Worm (Caenorhabditis elegans) whole organism, L4 larva: ENCODE data around the gene Y53F4B.11.

Experiments used
- D1046.2 ChIP-seq: fragments of 200-800 bp; sonication (Bioruptor generic); IDR thresholded peaks from 2 replicates; pipeline ENCODE4 v1.3.6; 2022; ENCODE audit warnings: missing genetic modification characterization, missing compliant biosample characterization
- F10B5.3 ChIP-seq: sonication (generic microtip); optimal IDR thresholded peaks from 2 replicates; lab custom pipeline; 2016; ENCODE audit warnings: mild to moderate bottlenecking, missing genetic modification characterization, missing compliant biosample characterization
- F44E2.7 ChIP-seq: fragments of 200-800 bp; sonication (Bioruptor generic); IDR thresholded peaks from 2 replicates; pipeline ENCODE4 v2.1.2; 2022; ENCODE audit warnings: missing genetic modification characterization, missing compliant biosample characterization
- T26A8.4 ChIP-seq: fragments of 200-800 bp; sonication (Bioruptor generic); IDR thresholded peaks from 2 replicates; pipeline ENCODE4 v1.3.6; 2022; ENCODE audit warnings: missing genetic modification characterization, missing compliant biosample characterization
- Y105C5A.15 ChIP-seq: fragments of 200-800 bp; sonication (Bioruptor generic); IDR thresholded peaks from 2 replicates; pipeline ENCODE4 v1.3.6; 2022; ENCODE audit warnings: missing genetic modification characterization, missing compliant biosample characterization
- Y48G9A.11 ChIP-seq: fragments of 200-800 bp; sonication (Bioruptor generic); IDR thresholded peaks from 2 replicates; pipeline ENCODE4 v1.3.6; 2022; ENCODE audit warnings: missing genetic modification reagents, missing genetic modification characterization, missing compliant biosample characterization
- Y5F2A.4 ChIP-seq: fragments of 200-800 bp; sonication (Bioruptor generic); optimal IDR thresholded peaks from 2 replicates; lab custom pipeline; 2018; ENCODE audit warnings: mild to moderate bottlenecking, missing genetic modification characterization, missing compliant biosample characterization
- ZK337.2 ChIP-seq: fragments of 200-800 bp; sonication (Bioruptor generic); IDR thresholded peaks from 2 replicates; pipeline ENCODE4 v1.3.6; 2022; ENCODE audit warnings: missing genetic modification reagents, missing genetic modification characterization, missing compliant biosample characterization
- ZK546.5 ChIP-seq, 2 experiments: sonication (generic microtip); optimal IDR thresholded peaks; 2 replicates each; lab custom pipeline; 2017; ENCODE audit warnings: missing biosample characterization in 2 of 2, missing genetic modification characterization in 2 of 2
- aha-1 ChIP-seq: fragments of 150-350 bp; peaks from one replicate; lab custom pipeline; 2014; ENCODE audit warnings: missing biosample characterization, missing genetic modification characterization
- arid-1 ChIP-seq: fragments of 200-800 bp; sonication (Bioruptor generic); conservative IDR thresholded peaks from 2 replicates; pipeline ENCODE4 v1.3.6; 2022; ENCODE audit warnings: missing genetic modification reagents, missing genetic modification characterization, missing compliant biosample characterization
- cey-2 ChIP-seq: sonication (generic microtip); optimal IDR thresholded peaks from 3 replicates; lab custom pipeline; 2017; ENCODE audit warnings: missing genetic modification characterization, mild to moderate bottlenecking, missing compliant biosample characterization, antibody characterized with exemption, borderline replicate concordance; ENCODE audit not compliant: insufficient read depth
- ctbp-1 ChIP-seq: fragments of 200-800 bp; sonication (Bioruptor generic); IDR thresholded peaks from 2 replicates; pipeline ENCODE4 v1.3.6; 2022; ENCODE audit warnings: missing genetic modification reagents, missing genetic modification characterization, missing compliant biosample characterization
- daf-12 ChIP-seq: fragments of 150-350 bp; optimal IDR thresholded peaks from 2 replicates; lab custom pipeline; 2014; ENCODE audit warnings: missing biosample characterization, missing genetic modification reagents, missing genetic modification characterization
- daf-16 ChIP-seq, 3 experiments: sonication (generic microtip); optimal IDR thresholded peaks; 2 replicates each; lab custom pipeline; 2016 to 2017; ENCODE audit warnings: missing genetic modification characterization in 3 of 3, missing genetic modification reagents in 3 of 3, mild to moderate bottlenecking in 2 of 3, missing compliant biosample characterization in 2 of 3, missing biosample characterization in 1 of 3, moderate library complexity in 1 of 3
- daf-19 ChIP-seq: fragments of 200-800 bp; sonication (Bioruptor generic); conservative IDR thresholded peaks from 2 replicates; pipeline ENCODE4 v1.3.6; 2022; ENCODE audit warnings: missing genetic modification characterization, missing compliant biosample characterization
- daf-8 ChIP-seq: fragments of 200-800 bp; sonication (Bioruptor generic); IDR thresholded peaks from 2 replicates; pipeline ENCODE4 v1.3.6; 2022; ENCODE audit warnings: missing genetic modification characterization, missing compliant biosample characterization
- dmd-9 ChIP-seq: fragments of 200-800 bp; sonication (Bioruptor generic); IDR thresholded peaks from 2 replicates; pipeline ENCODE4 v1.3.6; 2022; ENCODE audit warnings: missing genetic modification reagents, missing genetic modification characterization, missing compliant biosample characterization
- duxl-1 ChIP-seq: sonication (generic microtip); optimal IDR thresholded peaks from 2 replicates; lab custom pipeline; 2016; ENCODE audit warnings: mild to moderate bottlenecking, missing genetic modification characterization, moderate library complexity, missing compliant biosample characterization; ENCODE audit not compliant: poor library complexity
- egl-27 ChIP-seq: sonication (generic microtip); optimal IDR thresholded peaks from 3 replicates; lab custom pipeline; 2017; ENCODE audit warnings: missing biosample characterization, missing genetic modification reagents, missing genetic modification characterization
- fkh-10 ChIP-seq: fragments of 150-350 bp; optimal IDR thresholded peaks from 2 replicates; lab custom pipeline; 2014; ENCODE audit warnings: missing biosample characterization, missing genetic modification reagents, missing genetic modification characterization
- fos-1 ChIP-seq: fragments of 150-350 bp; optimal IDR thresholded peaks from 2 replicates; lab custom pipeline; 2014; ENCODE audit warnings: missing biosample characterization, missing genetic modification characterization
- gei-8 ChIP-seq: fragments of 200-800 bp; sonication (Bioruptor generic); optimal IDR thresholded peaks from 2 replicates; lab custom pipeline; 2018; ENCODE audit warnings: mild to moderate bottlenecking, missing genetic modification characterization, missing compliant biosample characterization
- hif-1 ChIP-seq, 2 experiments: sonication (generic microtip); optimal IDR thresholded peaks; 2 replicates each; lab custom pipeline; 2016 to 2017; ENCODE audit warnings: missing compliant biosample characterization in 2 of 2, missing genetic modification characterization in 2 of 2, missing genetic modification reagents in 2 of 2, missing genotype in 2 of 2, mild to moderate bottlenecking in 1 of 2
- hlh-30 ChIP-seq: sonication (generic microtip); optimal IDR thresholded peaks from 2 replicates; lab custom pipeline; 2017; ENCODE audit warnings: antibody characterized with exemption, mild to moderate bottlenecking, missing genetic modification characterization, missing compliant biosample characterization; ENCODE audit not compliant: insufficient read depth
- jun-1 ChIP-seq: fragments of 150-350 bp; optimal IDR thresholded peaks from 2 replicates; lab custom pipeline; 2014; ENCODE audit warnings: missing biosample characterization, missing genetic modification reagents, missing genetic modification characterization
- lim-7 ChIP-seq: fragments of 200-800 bp; sonication (Bioruptor generic); IDR thresholded peaks from 2 replicates; pipeline ENCODE4 v1.3.6; 2022; ENCODE audit warnings: missing genetic modification characterization, missing compliant biosample characterization
- lin-13 ChIP-seq: fragments of 150-350 bp; optimal IDR thresholded peaks from 2 replicates; lab custom pipeline; 2014; ENCODE audit warnings: missing biosample characterization, missing genetic modification reagents, missing genetic modification characterization
- lin-15B ChIP-seq: fragments of 150-350 bp; sonication (generic microtip); optimal IDR thresholded peaks from 3 replicates; lab custom pipeline; 2014; ENCODE audit warnings: missing biosample characterization, missing genetic modification characterization
- lin-29 ChIP-seq: fragments of 200-800 bp; sonication (Bioruptor generic); IDR thresholded peaks from 2 replicates; pipeline ENCODE4 v1.3.6; 2022; ENCODE audit warnings: missing genetic modification reagents, missing genetic modification characterization, missing compliant biosample characterization
- lir-3 ChIP-seq: sonication (generic microtip); optimal IDR thresholded peaks from 2 replicates; lab custom pipeline; 2016; ENCODE audit warnings: mild to moderate bottlenecking, missing genetic modification characterization, missing compliant biosample characterization
- mep-1 ChIP-seq: fragments of 150-350 bp; sonication (generic microtip); optimal IDR thresholded peaks from 3 replicates; lab custom pipeline; 2014; ENCODE audit warnings: missing biosample characterization, missing genetic modification characterization
- mxl-2 ChIP-seq: fragments of 200-800 bp; sonication (Bioruptor generic); conservative IDR thresholded peaks from 2 replicates; pipeline ENCODE4 v1.3.6; 2022; ENCODE audit warnings: missing genetic modification reagents, missing genetic modification characterization, missing compliant biosample characterization
- mxl-3 ChIP-seq: fragments of 200-800 bp; sonication (Bioruptor generic); optimal IDR thresholded peaks from 2 replicates; lab custom pipeline; 2018; ENCODE audit warnings: mild to moderate bottlenecking, missing genetic modification characterization, missing compliant biosample characterization
- nhr-102 ChIP-seq: sonication (generic microtip); optimal IDR thresholded peaks from 2 replicates; lab custom pipeline; 2016; ENCODE audit warnings: mild to moderate bottlenecking, missing genetic modification characterization, moderate library complexity, missing compliant biosample characterization
- nhr-11 ChIP-seq: fragments of 150-350 bp; optimal IDR thresholded peaks from 2 replicates; lab custom pipeline; 2014; ENCODE audit warnings: missing biosample characterization, missing genetic modification characterization
- nhr-76 ChIP-seq: fragments of 150-350 bp; optimal IDR thresholded peaks from 2 replicates; lab custom pipeline; 2014; ENCODE audit warnings: missing biosample characterization, missing genetic modification characterization
- php-3 ChIP-seq: fragments of 200-800 bp; sonication (Bioruptor generic); IDR thresholded peaks from 2 replicates; pipeline ENCODE4 v1.3.6; 2022; ENCODE audit warnings: missing genetic modification reagents, missing genetic modification characterization, missing compliant biosample characterization
- rbr-2 ChIP-seq: sonication (generic microtip); optimal IDR thresholded peaks from 2 replicates; lab custom pipeline; 2016; ENCODE audit warnings: missing genotype, missing genetic modification characterization, missing compliant biosample characterization
- saeg-2 ChIP-seq: fragments of 200-800 bp; sonication (Bioruptor generic); IDR thresholded peaks from 2 replicates; pipeline ENCODE4 v1.3.6; 2022; ENCODE audit warnings: missing genetic modification reagents, missing genetic modification characterization, missing compliant biosample characterization
- sdz-12 ChIP-seq: fragments of 200-800 bp; sonication (Bioruptor generic); optimal IDR thresholded peaks from 2 replicates; lab custom pipeline; 2018; ENCODE audit warnings: mild to moderate bottlenecking, missing genetic modification characterization, missing compliant biosample characterization
- set-16 ChIP-seq: fragments of 200-800 bp; sonication (Bioruptor generic); IDR thresholded peaks from 2 replicates; pipeline ENCODE4 v1.3.6; 2022; ENCODE audit warnings: missing genetic modification reagents, missing genetic modification characterization, missing compliant biosample characterization
- skn-1 ChIP-seq: fragments of 150-350 bp; optimal IDR thresholded peaks from 2 replicates; lab custom pipeline; 2014; ENCODE audit warnings: missing biosample characterization, missing genetic modification characterization
- snpc-1.2 ChIP-seq: fragments of 200-800 bp; sonication (Bioruptor generic); IDR thresholded peaks from 2 replicates; pipeline ENCODE4 v1.3.6; 2022; ENCODE audit warnings: missing genetic modification reagents, missing genetic modification characterization, missing compliant biosample characterization
- spr-1 ChIP-seq: sonication (generic microtip); optimal IDR thresholded peaks from 2 replicates; lab custom pipeline; 2016; ENCODE audit warnings: mild to moderate bottlenecking, missing genetic modification characterization, missing compliant biosample characterization
- spr-3 ChIP-seq: fragments of 200-800 bp; sonication (Bioruptor generic); optimal IDR thresholded peaks from 2 replicates; lab custom pipeline; 2018; ENCODE audit warnings: mild to moderate bottlenecking, missing genetic modification characterization, missing compliant biosample characterization
- unc-62 ChIP-seq, 3 experiments: fragments of 150-350 bp in 1 of 3; sonication (generic microtip); optimal IDR thresholded peaks in 2 of 3; peaks in 1 of 3; 1 replicate in 1 of 3; 2 replicates in 2 of 3; lab custom pipeline; 2014 to 2017; ENCODE audit warnings: missing biosample characterization in 3 of 3, missing genetic modification characterization in 3 of 3, missing genetic modification reagents in 3 of 3, missing genotype in 1 of 3
- ztf-7 ChIP-seq: fragments of 150-350 bp; optimal IDR thresholded peaks from 2 replicates; lab custom pipeline; 2014; ENCODE audit warnings: missing biosample characterization, missing genetic modification characterization

The Y53F4B.11 gene

ce11 chrII:15010366-15011235 is at the start of gene Y53F4B.11, which contains the start of gene Y53F4B.9:
Gene Y53F4B.11 (plus strand): TSS chrII:15010748.
Gene Y53F4B.9 (minus strand): TSS chrII:15010416.
- no peak for TF ChIP-seq ZK337.2 (GFP tag; lab: Robert Waterston, UW)
- no peak for TF ChIP-seq snpc-1.2 (GFP tag; lab: Robert Waterston, UW)
- no peak for TF ChIP-seq lin-29 (GFP tag; lab: Robert Waterston, UW)
- TF ChIP-seq ZK546.5 (tag; optimal IDR thresholded peaks at IDR 0.05; lab: Kevin White, UChicago): no peak
- TF ChIP-seq rbr-2: no peak
- TF ChIP-seq jun-1 (tag; lab: Kevin White, UChicago): no peak
- no peak for TF ChIP-seq lir-3 (tag; lab: Kevin White, UChicago)
- no peak for TF ChIP-seq daf-19
- no peak for TF ChIP-seq sdz-12 (GFP tag; lab: Kevin White, UChicago)
- no peak for TF ChIP-seq Y105C5A.15 (GFP tag; lab: Robert Waterston, UW)
- peak; percentile 37 for TF ChIP-seq fkh-10 (GFP tag; lab: Kevin White, UChicago)
- TF ChIP-seq aha-1: peak; percentile 12
- no peak for TF ChIP-seq saeg-2 (GFP tag; lab: Robert Waterston, UW)
- peak; percentile 80 for TF ChIP-seq set-16 (GFP tag; lab: Robert Waterston, UW)
- no peak for TF ChIP-seq F44E2.7 (GFP tag; lab: Robert Waterston, UW)
- peak in 1 of 2 experiments; percentile 70 for TF ChIP-seq hif-1 (tag; optimal IDR thresholded peaks at IDR 0.05; lab: Kevin White, UChicago)
- TF ChIP-seq dmd-9: 0 out of 2 replicates have a peak, but pooled peaks have one; percentile 52
- no peak for TF ChIP-seq nhr-76
- no peak for TF ChIP-seq daf-12
- TF ChIP-seq unc-62 (GFP tag; optimal IDR thresholded peaks at IDR 0.05 in 1 of 2; lab: Kevin White, UChicago): no peak
- no peak for TF ChIP-seq unc-62 (tag; optimal IDR thresholded peaks at IDR 0.05; lab: Kevin White, UChicago)
- TF ChIP-seq gei-8 (GFP tag; lab: Kevin White, UChicago): no peak
- no peak for TF ChIP-seq mxl-3 (GFP tag; lab: Kevin White, UChicago)
- 0 out of 2 replicates have a peak, but pooled peaks have one; percentile 10 for TF ChIP-seq T26A8.4
- peak; percentile 73 for TF ChIP-seq mep-1 (tag; lab: Kevin White, UChicago)
- no peak for TF ChIP-seq php-3 (GFP tag; lab: Robert Waterston, UW)
- TF ChIP-seq hlh-30 (tag; lab: Kevin White, UChicago): peak; percentile 77
- peak; percentile 45 for TF ChIP-seq lin-15B (tag; lab: Kevin White, UChicago)
- no peak for TF ChIP-seq duxl-1 (tag; lab: Kevin White, UChicago)
- TF ChIP-seq daf-8 (GFP tag; lab: Robert Waterston, UW): no peak
- TF ChIP-seq fos-1 (tag; lab: Kevin White, UChicago): no peak
- TF ChIP-seq skn-1 (tag; lab: Kevin White, UChicago): no peak
- peak; percentile 61 for TF ChIP-seq lin-13 (GFP tag; lab: Kevin White, UChicago)
- no peak for TF ChIP-seq daf-16 (GFP tag; optimal IDR thresholded peaks at IDR 0.05; lab: Kevin White, UChicago)
- TF ChIP-seq daf-16 (tag; optimal IDR thresholded peaks at IDR 0.05; lab: Kevin White, UChicago): no peak
- peak; percentile 53 for TF ChIP-seq nhr-11 (tag; lab: Kevin White, UChicago)
- TF ChIP-seq spr-3 (GFP tag; lab: Kevin White, UChicago): no peak
- TF ChIP-seq arid-1 (GFP tag; lab: Robert Waterston, UW): peak; percentile 48; the same call in 1 of the 2 replicates
- TF ChIP-seq egl-27 (tag; lab: Kevin White, UChicago): no peak
- TF ChIP-seq mxl-2 (GFP tag; lab: Robert Waterston, UW): no peak
- TF ChIP-seq Y48G9A.11 (GFP tag; lab: Robert Waterston, UW): peak; percentile 85
- TF ChIP-seq ztf-7: no peak
- TF ChIP-seq lim-7 (GFP tag; lab: Robert Waterston, UW): no peak
- TF ChIP-seq Y5F2A.4 (GFP tag; lab: Kevin White, UChicago): no peak
- no peak for TF ChIP-seq nhr-102 (tag; lab: Kevin White, UChicago)
- TF ChIP-seq ctbp-1 (GFP tag; lab: Robert Waterston, UW): no peak
- TF ChIP-seq D1046.2 (GFP tag; lab: Robert Waterston, UW): no peak
- no peak for TF ChIP-seq cey-2 (tag; lab: Kevin White, UChicago)
- no peak for TF ChIP-seq F10B5.3 (tag; lab: Kevin White, UChicago)
- TF ChIP-seq spr-1 (tag; lab: Kevin White, UChicago): no peak
